Fruit fly (Drosophila melanogaster) whole organism, embryonic: Measurements from ENCODE around the gene HisCl1.
A peak's percentile ranks its signal among the peaks of the same experiment; 100 is the strongest.

Experiments used
- Abd-B ChIP-seq: fragments of 200-800 bp; sonication (Bioruptor generic); optimal IDR thresholded peaks from 2 replicates; lab custom pipeline; 2018; ENCODE audit warnings: missing biosample characterization, mild to moderate bottlenecking, missing genetic modification characterization, moderate library complexity
- CG11456 ChIP-seq: fragments of 200-800 bp; sonication (Bioruptor generic); IDR thresholded peaks from 3 replicates; pipeline ENCODE4 v1.3.6; 2022; ENCODE audit warnings: missing biosample characterization, missing genetic modification characterization
- CG12219 ChIP-seq: fragments of 200-800 bp; sonication (Bioruptor generic); optimal IDR thresholded peaks from 3 replicates; lab custom pipeline; 2018; ENCODE audit warnings: missing biosample characterization, mild to moderate bottlenecking, missing genetic modification characterization
- CG12942 ChIP-seq: fragments of 200-800 bp; sonication (Bioruptor generic); optimal IDR thresholded peaks from 3 replicates; lab custom pipeline; 2016; ENCODE audit warnings: missing biosample characterization, missing genetic modification characterization
- CG13296 ChIP-seq: fragments of 200-800 bp; sonication (Bioruptor generic); optimal IDR thresholded peaks from 3 replicates; lab custom pipeline; 2018; ENCODE audit warnings: missing biosample characterization, mild to moderate bottlenecking, missing genetic modification characterization
- CG13775 ChIP-seq: fragments of 200-800 bp; sonication (Bioruptor generic); optimal IDR thresholded peaks from 3 replicates; lab custom pipeline; 2017; ENCODE audit warnings: missing biosample characterization, mild to moderate bottlenecking, missing genetic modification characterization
- CG15269 ChIP-seq: fragments of 200-800 bp; sonication (Bioruptor generic); optimal IDR thresholded peaks from 2 replicates; lab custom pipeline; 2018; ENCODE audit warnings: missing biosample characterization, mild to moderate bottlenecking, missing genetic modification characterization, moderate library complexity
- CG16863 ChIP-seq: fragments of 200-800 bp; sonication (Bioruptor generic); optimal IDR thresholded peaks from 3 replicates; lab custom pipeline; 2016; ENCODE audit warnings: missing biosample characterization, missing genetic modification characterization
- CG18764 ChIP-seq: fragments of 200-800 bp; sonication (Bioruptor generic); optimal IDR thresholded peaks from 3 replicates; lab custom pipeline; 2016; ENCODE audit warnings: missing biosample characterization, missing genetic modification characterization
- CG30403 ChIP-seq: fragments of 200-800 bp; sonication (Bioruptor generic); optimal IDR thresholded peaks from 3 replicates; lab custom pipeline; 2016; ENCODE audit warnings: missing biosample characterization, missing genetic modification characterization
- CG31365 ChIP-seq: fragments of 200-800 bp; sonication (Bioruptor generic); optimal IDR thresholded peaks from 2 replicates; lab custom pipeline; 2018; ENCODE audit warnings: missing biosample characterization, mild to moderate bottlenecking, missing genetic modification characterization
- CG3163 ChIP-seq: fragments of 200-800 bp; sonication (Bioruptor generic); optimal IDR thresholded peaks from 3 replicates; lab custom pipeline; 2016; ENCODE audit warnings: missing biosample characterization, missing genetic modification characterization
- CG4707 ChIP-seq: fragments of 200-800 bp; sonication (Bioruptor generic); optimal IDR thresholded peaks from 2 replicates; lab custom pipeline; 2018; ENCODE audit warnings: missing biosample characterization, mild to moderate bottlenecking, missing genetic modification characterization, moderate library complexity
- CG5245 ChIP-seq: fragments of 200-800 bp; sonication (Bioruptor generic); optimal IDR thresholded peaks from 3 replicates; lab custom pipeline; 2016; ENCODE audit warnings: missing biosample characterization, missing genetic modification characterization
- CG6272 ChIP-seq: fragments of 200-800 bp; sonication (Bioruptor generic); IDR thresholded peaks from 2 replicates; pipeline ENCODE4 v1.3.6; 2022; ENCODE audit warnings: missing biosample characterization, missing genetic modification characterization
- CG6689 ChIP-seq: fragments of 200-800 bp; sonication (Bioruptor generic); IDR thresholded peaks from 2 replicates; pipeline ENCODE4 v1.3.6; 2022; ENCODE audit warnings: missing biosample characterization, missing genetic modification characterization
- CG7963 ChIP-seq: fragments of 200-800 bp; sonication (Bioruptor generic); IDR thresholded peaks from 3 replicates; pipeline ENCODE4 v1.3.6; 2022; ENCODE audit warnings: missing biosample characterization, missing genetic modification characterization; ENCODE audit not compliant: partially characterized antibody
- CG8290 ChIP-seq, 3 experiments: fragments of 200-800 bp; sonication (Bioruptor generic); optimal IDR thresholded peaks; 2 replicates each; lab custom pipeline; 2016 to 2019; ENCODE audit warnings: missing biosample characterization in 3 of 3, missing genetic modification characterization in 3 of 3, mild to moderate bottlenecking in 2 of 3, moderate library complexity in 1 of 3
- CG8924 ChIP-seq: fragments of 200-800 bp; optimal IDR thresholded peaks from 3 replicates; lab custom pipeline; 2019; ENCODE audit warnings: missing biosample characterization, mild to moderate bottlenecking, missing genetic modification characterization, moderate library complexity
- CoRest ChIP-seq: fragments of 200-800 bp; sonication (Bioruptor generic); optimal IDR thresholded peaks from 3 replicates; lab custom pipeline; 2018; ENCODE audit warnings: missing biosample characterization, mild to moderate bottlenecking, missing genetic modification characterization, moderate library complexity
- D19A ChIP-seq: fragments of 200-800 bp; optimal IDR thresholded peaks from 3 replicates; lab custom pipeline; 2019; ENCODE audit warnings: missing biosample characterization, mild to moderate bottlenecking, missing genetic modification characterization, moderate library complexity
- Dfd ChIP-seq, 2 experiments: fragments of >200 bp; optimal IDR thresholded peaks; 2 replicates each; lab custom pipeline; 2017; ENCODE audit warnings: missing biosample characterization in 2 of 2, missing genetic modification characterization in 2 of 2
- GATAe ChIP-seq: fragments of 200-800 bp; sonication (Bioruptor generic); conservative IDR thresholded peaks from 2 replicates; pipeline ENCODE4 v1.3.6; 2022; ENCODE audit warnings: missing biosample characterization, missing genetic modification characterization
- HmgD ChIP-seq: fragments of 200-800 bp; sonication (Bioruptor generic); optimal IDR thresholded peaks from 3 replicates; lab custom pipeline; 2016; ENCODE audit warnings: missing biosample characterization, missing genetic modification characterization
- Med ChIP-seq: fragments of 200-800 bp; sonication (Bioruptor generic); peaks from one replicate; lab custom pipeline; 2016; ENCODE audit warnings: missing biosample characterization, missing genetic modification characterization, mild to moderate bottlenecking, inconsistent platforms, moderate library complexity
- Nf-YA ChIP-seq: fragments of 200-800 bp; sonication (Bioruptor generic); IDR thresholded peaks from 2 replicates; pipeline ENCODE4 v1.3.6; 2022; ENCODE audit warnings: missing biosample characterization, missing genetic modification characterization
- Poxn ChIP-seq: fragments of 200-800 bp; sonication (Bioruptor generic); IDR thresholded peaks from 2 replicates; pipeline ENCODE4 v1.3.6; 2022; ENCODE audit warnings: missing biosample characterization, missing genetic modification characterization
- Sox102F ChIP-seq: fragments of 200-800 bp; sonication (Bioruptor generic); optimal IDR thresholded peaks from 2 replicates; lab custom pipeline; 2018; ENCODE audit warnings: missing biosample characterization, mild to moderate bottlenecking, missing genetic modification characterization, moderate library complexity
- ara ChIP-seq: fragments of 200-800 bp; sonication (Bioruptor generic); IDR thresholded peaks from 2 replicates; pipeline ENCODE4 v1.3.6; 2022; ENCODE audit warnings: missing biosample characterization, missing genetic modification characterization
- ash1 ChIP-seq: fragments of 200-800 bp; sonication (Bioruptor generic); optimal IDR thresholded peaks from 2 replicates; lab custom pipeline; 2018; ENCODE audit warnings: missing biosample characterization, mild to moderate bottlenecking, missing genetic modification characterization
- btn ChIP-seq: fragments of 200-800 bp; sonication (Bioruptor generic); optimal IDR thresholded peaks from 2 replicates; lab custom pipeline; 2016; ENCODE audit warnings: missing biosample characterization, missing genetic modification characterization
- cad ChIP-seq: fragments of >200 bp; optimal IDR thresholded peaks from 2 replicates; lab custom pipeline; 2017; ENCODE audit warnings: missing biosample characterization, missing genetic modification characterization
- chinmo ChIP-seq: fragments of 200-800 bp; sonication (Bioruptor generic); IDR thresholded peaks from 4 replicates; pipeline ENCODE4 v1.3.6; 2022; ENCODE audit warnings: missing biosample characterization, missing genetic modification characterization; ENCODE audit not compliant: partially characterized antibody
- crc ChIP-seq: fragments of 200-800 bp; sonication (Bioruptor generic); optimal IDR thresholded peaks from 2 replicates; lab custom pipeline; 2016; ENCODE audit warnings: missing biosample characterization, missing genetic modification characterization
- dmrt11E ChIP-seq: fragments of 200-800 bp; sonication (Bioruptor generic); optimal IDR thresholded peaks from 3 replicates; lab custom pipeline; 2018; ENCODE audit warnings: missing biosample characterization, mild to moderate bottlenecking, missing genetic modification characterization, moderate library complexity
- esg ChIP-seq: fragments of 200-800 bp; sonication (Bioruptor generic); conservative IDR thresholded peaks from 2 replicates; pipeline ENCODE4 v1.3.6; 2022; ENCODE audit warnings: missing biosample characterization, missing genetic modification characterization
- hb ChIP-seq: fragments of 200-800 bp; sonication (Bioruptor generic); IDR thresholded peaks from 3 replicates; pipeline ENCODE4 v1.3.6; 2022; ENCODE audit warnings: missing biosample characterization, missing genetic modification characterization; ENCODE audit not compliant: partially characterized antibody
- nerfin-2 ChIP-seq: fragments of 200-800 bp; sonication (Bioruptor generic); IDR thresholded peaks from 2 replicates; pipeline ENCODE4 v1.3.6; 2022; ENCODE audit warnings: missing biosample characterization, missing genetic modification characterization; ENCODE audit not compliant: partially characterized antibody
- onecut ChIP-seq: fragments of 200-800 bp; sonication (Bioruptor generic); IDR thresholded peaks from 2 replicates; pipeline ENCODE4 v1.3.6; 2022; ENCODE audit warnings: missing biosample characterization, missing genetic modification characterization
- peb ChIP-seq: fragments of 200-800 bp; sonication (Bioruptor generic); IDR thresholded peaks from 2 replicates; pipeline ENCODE4 v1.3.6; 2022; ENCODE audit warnings: missing biosample characterization, missing genetic modification characterization
- pita ChIP-seq: fragments of 200-800 bp; sonication (Bioruptor generic); optimal IDR thresholded peaks from 2 replicates; lab custom pipeline; 2017; ENCODE audit warnings: missing biosample characterization, mild to moderate bottlenecking, missing genetic modification characterization
- tgo ChIP-seq: fragments of 200-800 bp; sonication (Bioruptor generic); IDR thresholded peaks from 3 replicates; pipeline ENCODE4 v1.3.6; 2022; ENCODE audit warnings: missing biosample characterization, missing genetic modification characterization
- tio ChIP-seq: fragments of 200-800 bp; sonication (Bioruptor generic); optimal IDR thresholded peaks from 2 replicates; lab custom pipeline; 2017; ENCODE audit warnings: missing biosample characterization, missing genetic modification characterization, inconsistent platforms
- tna ChIP-seq: fragments of 200-800 bp; sonication (Bioruptor generic); IDR thresholded peaks from 2 replicates; pipeline ENCODE4 v1.3.6; 2022; ENCODE audit warnings: missing biosample characterization, missing genetic modification characterization; ENCODE audit not compliant: partially characterized antibody
- toy ChIP-seq: fragments of 200-800 bp; sonication (Bioruptor generic); IDR thresholded peaks from 2 replicates; pipeline ENCODE4 v1.3.6; 2022; ENCODE audit warnings: missing biosample characterization, missing genetic modification characterization
- trh ChIP-seq: fragments of 200-800 bp; sonication (Bioruptor generic); optimal IDR thresholded peaks from 2 replicates; lab custom pipeline; 2016; ENCODE audit warnings: missing biosample characterization, missing genetic modification characterization
- twi ChIP-seq: fragments of 200-800 bp; optimal IDR thresholded peaks from 2 replicates; lab custom pipeline; 2019; ENCODE audit warnings: missing biosample characterization, mild to moderate bottlenecking, missing genetic modification characterization, moderate library complexity
- usp ChIP-seq: fragments of >200 bp; optimal IDR thresholded peaks from 2 replicates; lab custom pipeline; 2017; ENCODE audit warnings: missing biosample characterization, missing genetic modification characterization
- zen2 ChIP-seq: fragments of 200-800 bp; sonication (Bioruptor generic); IDR thresholded peaks from 3 replicates; pipeline ENCODE4 v1.3.6; 2022; ENCODE audit warnings: missing biosample characterization, missing genetic modification characterization; ENCODE audit not compliant: partially characterized antibody

The HisCl1 gene

dm6 chr3R:11818930-11819639 lies 32.1 kb downstream of the HisCl1 start, which contains the start of the genes COX5A and glo (continued):
- TF ChIP-seq CoRest (tag; lab: Kevin White, UChicago) = peak; percentile 78
- peak; percentile 24 for TF ChIP-seq btn (GFP tag; lab: Kevin White, UChicago)
- peak; percentile 69 for TF ChIP-seq CG6689 (GFP tag; lab: Robert Waterston, UW)
- TF ChIP-seq CG6272 (GFP tag; lab: Robert Waterston, UW) = peak; percentile 62
- peak; percentile 35 for TF ChIP-seq CG12219 (GFP tag; lab: Kevin White, UChicago)
- TF ChIP-seq crc (GFP tag; lab: Kevin White, UChicago) = peak; percentile 53
- TF ChIP-seq ash1 (GFP tag; lab: Kevin White, UChicago) = no peak
- peak; percentile 58; the same call in 1 of the 2 replicates for TF ChIP-seq peb (GFP tag; lab: Robert Waterston, UW)
- TF ChIP-seq zen2 (GFP tag; lab: Robert Waterston, UW) = no peak
- TF ChIP-seq CG7963 (GFP tag; lab: Robert Waterston, UW) = no peak
- no peak for TF ChIP-seq CG31365 (tag; lab: Kevin White, UChicago)
- TF ChIP-seq HmgD (GFP tag; lab: Kevin White, UChicago) = peak; percentile 90
- peak; percentile 65 for TF ChIP-seq CG13296 (GFP tag; lab: Kevin White, UChicago)
- peak; percentile 41; the same call in 1 of the 2 replicates for TF ChIP-seq onecut (GFP tag; lab: Robert Waterston, UW)
- TF ChIP-seq D19A = no peak
- no peak for TF ChIP-seq Abd-B
- peak; percentile 35 for TF ChIP-seq twi (tag; lab: Kevin White, UChicago)
- no peak for TF ChIP-seq toy (GFP tag; lab: Robert Waterston, UW)
- TF ChIP-seq pita (GFP tag; lab: Kevin White, UChicago) = no peak
- peak; percentile 84 for TF ChIP-seq CG12942 (GFP tag; lab: Kevin White, UChicago)
- TF ChIP-seq CG30403 (GFP tag; lab: Kevin White, UChicago) = peak; percentile 89
- TF ChIP-seq CG15269 (tag; lab: Kevin White, UChicago) = peak; percentile 65
- TF ChIP-seq dmrt11E (tag; lab: Kevin White, UChicago) = peak; percentile 69
- peak; percentile 69 for TF ChIP-seq ara
- TF ChIP-seq CG5245 (GFP tag; lab: Kevin White, UChicago) = peak; percentile 50
- no peak for TF ChIP-seq tna (GFP tag; lab: Robert Waterston, UW)
- TF ChIP-seq Med = peak; percentile 98
- no peak for TF ChIP-seq Nf-YA
- peak; percentile 56 for TF ChIP-seq esg (GFP tag; lab: Robert Waterston, UW)
- peak; percentile 61 for TF ChIP-seq CG8924 (tag; lab: Kevin White, UChicago)
- peak; percentile 82 for TF ChIP-seq CG13775
- peak; percentile 41 for TF ChIP-seq trh (GFP tag; lab: Kevin White, UChicago)
- peak; percentile 14 for TF ChIP-seq CG4707 (GFP tag; lab: Kevin White, UChicago)
- TF ChIP-seq CG16863 = peak; percentile 80
- peak; percentile 76 for TF ChIP-seq tgo (GFP tag; lab: Robert Waterston, UW)
- peak; percentile 59 for TF ChIP-seq CG18764 (GFP tag; lab: Kevin White, UChicago)
- no peak for TF ChIP-seq tio (GFP tag; lab: Kevin White, UChicago)
- TF ChIP-seq hb (GFP tag; lab: Robert Waterston, UW) = no peak
- 0 out of 4 replicates have a peak, but pooled peaks have one; percentile 33 for TF ChIP-seq chinmo (GFP tag; lab: Robert Waterston, UW)
- no peak for TF ChIP-seq Dfd (GFP tag; optimal IDR thresholded peaks at IDR 0.05; lab: Kevin White, UChicago)
- peak; percentile 71 for TF ChIP-seq CG3163 (GFP tag; lab: Kevin White, UChicago)
- peak; percentile 86 for TF ChIP-seq CG11456 (GFP tag; lab: Robert Waterston, UW)
- TF ChIP-seq CG8290 (GFP tag; optimal IDR thresholded peaks at IDR 0.05; lab: Kevin White, UChicago) = peak; percentile 86
- peak; percentile 53 to 69 for TF ChIP-seq CG8290 (tag; optimal IDR thresholded peaks at IDR 0.05; lab: Kevin White, UChicago)
- no peak for TF ChIP-seq nerfin-2 (GFP tag; lab: Robert Waterston, UW)
- TF ChIP-seq usp (GFP tag; lab: Kevin White, UChicago) = no peak
- TF ChIP-seq GATAe (GFP tag; lab: Robert Waterston, UW) = no peak
- TF ChIP-seq cad (GFP tag; lab: Kevin White, UChicago) = no peak
- TF ChIP-seq Sox102F (GFP tag; lab: Kevin White, UChicago) = peak; percentile 68
- TF ChIP-seq Poxn (GFP tag; lab: Robert Waterston, UW) = 0 out of 2 replicates have a peak, but pooled peaks have one; percentile 13
